Fruit fly (Drosophila melanogaster) whole organism, embryonic: Measurements from ENCODE around the gene THG.

Experiments
- CG11504 ChIP-seq: fragments of 200-800 bp; sonication (Bioruptor generic); optimal IDR thresholded peaks from 3 replicates; lab custom pipeline; 2019; ENCODE audit warnings: missing biosample characterization, mild to moderate bottlenecking, missing genetic modification characterization, moderate library complexity
- CG13424 ChIP-seq: fragments of 200-800 bp; sonication (Bioruptor generic); optimal IDR thresholded peaks from 2 replicates; lab custom pipeline; 2019; ENCODE audit warnings: missing biosample characterization, mild to moderate bottlenecking, missing genetic modification characterization, moderate library complexity
- CG14014 ChIP-seq: fragments of 200-800 bp; sonication (Bioruptor generic); IDR thresholded peaks from 2 replicates; pipeline ENCODE4 v1.3.6; 2022; ENCODE audit warnings: missing biosample characterization, missing genetic modification characterization
- CG14667 ChIP-seq: fragments of 200-800 bp; sonication (Bioruptor generic); IDR thresholded peaks from 2 replicates; pipeline ENCODE4 v1.3.6; 2022; ENCODE audit warnings: missing biosample characterization, missing genetic modification characterization
- CG16815 ChIP-seq: fragments of 200-800 bp; sonication (Bioruptor generic); optimal IDR thresholded peaks from 3 replicates; lab custom pipeline; 2017; ENCODE audit warnings: missing biosample characterization, mild to moderate bottlenecking, missing genetic modification characterization
- CG17359 ChIP-seq: fragments of 200-800 bp; sonication (Bioruptor generic); optimal IDR thresholded peaks from 3 replicates; lab custom pipeline; 2018; ENCODE audit warnings: missing biosample characterization, mild to moderate bottlenecking, missing genetic modification characterization, moderate library complexity
- CG30403 ChIP-seq: fragments of 200-800 bp; sonication (Bioruptor generic); optimal IDR thresholded peaks from 3 replicates; lab custom pipeline; 2016; ENCODE audit warnings: missing biosample characterization, missing genetic modification characterization
- CG3163 ChIP-seq: fragments of 200-800 bp; sonication (Bioruptor generic); optimal IDR thresholded peaks from 3 replicates; lab custom pipeline; 2016; ENCODE audit warnings: missing biosample characterization, missing genetic modification characterization
- CG33557 ChIP-seq: fragments of 200-800 bp; sonication (Bioruptor generic); optimal IDR thresholded peaks from 2 replicates; lab custom pipeline; 2019; ENCODE audit warnings: missing biosample characterization, mild to moderate bottlenecking, missing genetic modification characterization, moderate library complexity
- CG43689 ChIP-seq: fragments of 200-800 bp; sonication (Bioruptor generic); IDR thresholded peaks from 2 replicates; pipeline ENCODE4 v1.3.6; 2022; ENCODE audit warnings: missing biosample characterization, missing genetic modification characterization
- CG7839 ChIP-seq: fragments of 200-800 bp; sonication (Bioruptor generic); optimal IDR thresholded peaks from 3 replicates; lab custom pipeline; 2018; ENCODE audit warnings: missing biosample characterization, mild to moderate bottlenecking, missing genetic modification characterization, moderate library complexity
- CG8290 ChIP-seq, 3 experiments: fragments of 200-800 bp; sonication (Bioruptor generic); optimal IDR thresholded peaks; 2 replicates each; lab custom pipeline; 2016 to 2019; ENCODE audit warnings: missing biosample characterization in 3 of 3, missing genetic modification characterization in 3 of 3, mild to moderate bottlenecking in 2 of 3, moderate library complexity in 1 of 3
- CG9727 ChIP-seq: fragments of 200-800 bp; sonication (Bioruptor generic); optimal IDR thresholded peaks from 3 replicates; lab custom pipeline; 2017; ENCODE audit warnings: missing biosample characterization, mild to moderate bottlenecking, missing genetic modification characterization
- CTCF ChIP-seq: fragments of 200-800 bp; sonication (Bioruptor generic); optimal IDR thresholded peaks from 2 replicates; lab custom pipeline; 2017; ENCODE audit warnings: missing biosample characterization, mild to moderate bottlenecking, missing genetic modification characterization, moderate library complexity
- CoRest ChIP-seq: fragments of 200-800 bp; sonication (Bioruptor generic); optimal IDR thresholded peaks from 3 replicates; lab custom pipeline; 2018; ENCODE audit warnings: missing biosample characterization, mild to moderate bottlenecking, missing genetic modification characterization, moderate library complexity
- D ChIP-seq, 2 experiments: fragments of 200-800 bp in 1 of 2; fragments of >200 bp in 1 of 2; sonication (Bioruptor generic) in 1 of 2; optimal IDR thresholded peaks; 2 replicates in 1 of 2; 3 replicates in 1 of 2; lab custom pipeline; 2017; ENCODE audit warnings: mild to moderate bottlenecking in 1 of 2, missing biosample characterization in 1 of 2, missing genetic modification characterization in 1 of 2, missing genetic modification reagents in 1 of 2
- Ets65A ChIP-seq: fragments of 200-800 bp; sonication (Bioruptor generic); peaks from one replicate; lab custom pipeline; 2016; ENCODE audit warnings: missing biosample characterization, missing genetic modification characterization
- Hr51 ChIP-seq, 2 experiments: fragments of 200-800 bp; sonication (Bioruptor generic); optimal IDR thresholded peaks; 2 replicates in 1 of 2; 3 replicates in 1 of 2; lab custom pipeline; 2016 to 2018; ENCODE audit warnings: missing biosample characterization in 2 of 2, missing genetic modification characterization in 2 of 2, mild to moderate bottlenecking in 1 of 2, moderate library complexity in 1 of 2
- Meics ChIP-seq: fragments of 200-800 bp; sonication (Bioruptor generic); optimal IDR thresholded peaks from 2 replicates; lab custom pipeline; 2017; ENCODE audit warnings: missing biosample characterization, mild to moderate bottlenecking, missing genetic modification characterization
- Myb ChIP-seq: fragments of 200-800 bp; sonication (Bioruptor generic); optimal IDR thresholded peaks from 2 replicates; lab custom pipeline; 2016; ENCODE audit warnings: missing biosample characterization, missing genetic modification characterization
- Oli ChIP-seq: fragments of 200-800 bp; sonication (Bioruptor generic); optimal IDR thresholded peaks from 2 replicates; lab custom pipeline; 2018; ENCODE audit warnings: missing biosample characterization, mild to moderate bottlenecking, missing genetic modification characterization, moderate library complexity
- PHDP ChIP-seq: fragments of 200-800 bp; sonication (Bioruptor generic); optimal IDR thresholded peaks from 3 replicates; lab custom pipeline; 2018; ENCODE audit warnings: missing biosample characterization, mild to moderate bottlenecking, missing genetic modification characterization, moderate library complexity
- Ssrp ChIP-seq: fragments of 200-800 bp; sonication (Bioruptor generic); optimal IDR thresholded peaks from 2 replicates; lab custom pipeline; 2018; ENCODE audit warnings: missing biosample characterization, mild to moderate bottlenecking, missing genetic modification characterization, moderate library complexity
- Taf1 ChIP-seq: fragments of 200-800 bp; sonication (Bioruptor generic); IDR thresholded peaks from 2 replicates; pipeline ENCODE4 v1.3.6; 2022; ENCODE audit warnings: missing biosample characterization, missing genetic modification characterization
- Xrp1 ChIP-seq: fragments of 200-800 bp; sonication (Bioruptor generic); IDR thresholded peaks from 2 replicates; pipeline ENCODE4 v1.3.6; 2022; ENCODE audit warnings: missing biosample characterization, missing genetic modification characterization
- az2 ChIP-seq: fragments of 200-800 bp; sonication (Bioruptor generic); optimal IDR thresholded peaks from 3 replicates; lab custom pipeline; 2016; ENCODE audit warnings: missing biosample characterization, missing genetic modification characterization
- bowl ChIP-seq: fragments of 200-800 bp; sonication (Bioruptor generic); IDR thresholded peaks from 2 replicates; pipeline ENCODE4 v1.3.6; 2022; ENCODE audit warnings: missing biosample characterization, missing genetic modification characterization
- dan ChIP-seq: fragments of 200-800 bp; sonication (Bioruptor generic); IDR thresholded peaks from 2 replicates; pipeline ENCODE4 v1.3.6; 2022; ENCODE audit warnings: missing biosample characterization, missing genetic modification characterization
- dmrt99B ChIP-seq: fragments of 200-800 bp; sonication (Bioruptor generic); optimal IDR thresholded peaks from 2 replicates; lab custom pipeline; 2018; ENCODE audit warnings: missing biosample characterization, mild to moderate bottlenecking, missing genetic modification characterization, moderate library complexity
- emc ChIP-seq: fragments of 200-800 bp; sonication (Bioruptor generic); optimal IDR thresholded peaks from 2 replicates; lab custom pipeline; 2016; ENCODE audit warnings: missing biosample characterization, missing genetic modification characterization
- en ChIP-seq: fragments of 200-800 bp; sonication (Bioruptor generic); optimal IDR thresholded peaks from 2 replicates; lab custom pipeline; 2016; ENCODE audit warnings: missing biosample characterization, missing genetic modification characterization
- eve ChIP-seq, 2 experiments: fragments of >200 bp; optimal IDR thresholded peaks; 2 replicates each; lab custom pipeline; 2017; ENCODE audit warnings: missing biosample characterization in 2 of 2, missing genetic modification characterization in 2 of 2
- fd3F ChIP-seq: fragments of 200-800 bp; sonication (Bioruptor generic); optimal IDR thresholded peaks from 2 replicates; lab custom pipeline; 2018; ENCODE audit warnings: missing biosample characterization, mild to moderate bottlenecking, missing genetic modification characterization, moderate library complexity
- fd96Cb ChIP-seq: fragments of 200-800 bp; sonication (Bioruptor generic); optimal IDR thresholded peaks from 2 replicates; lab custom pipeline; 2018; ENCODE audit warnings: missing biosample characterization, mild to moderate bottlenecking, missing genetic modification characterization, moderate library complexity
- grau ChIP-seq: fragments of 200-800 bp; optimal IDR thresholded peaks from 3 replicates; lab custom pipeline; 2019; ENCODE audit warnings: missing biosample characterization, mild to moderate bottlenecking, missing genetic modification characterization, moderate library complexity
- gro ChIP-seq: fragments of 200-800 bp; sonication (Bioruptor generic); optimal IDR thresholded peaks from 2 replicates; lab custom pipeline; 2016; ENCODE audit warnings: missing biosample characterization, missing genetic modification characterization
- hkb ChIP-seq, 2 experiments: fragments of 200-800 bp in 1 of 2; fragments of >200 bp in 1 of 2; sonication (Bioruptor generic) in 1 of 2; IDR thresholded peaks in 1 of 2; optimal IDR thresholded peaks in 1 of 2; 2 replicates each; pipeline versions ENCODE4 v1.3.6 to Lab custom; 2017 to 2022; ENCODE audit warnings: missing biosample characterization in 1 of 2, missing genetic modification characterization in 1 of 2
- kni ChIP-seq: fragments of 200-800 bp; sonication (Bioruptor generic); optimal IDR thresholded peaks from 3 replicates; lab custom pipeline; 2017; ENCODE audit warnings: mild to moderate bottlenecking, missing biosample characterization, missing genetic modification reagents, missing genetic modification characterization
- nmo ChIP-seq: fragments of 200-800 bp; sonication (Bioruptor generic); optimal IDR thresholded peaks from 2 replicates; lab custom pipeline; 2018; ENCODE audit warnings: missing biosample characterization, mild to moderate bottlenecking, missing genetic modification characterization, moderate library complexity
- odd ChIP-seq: fragments of 200-800 bp; sonication (Bioruptor generic); optimal IDR thresholded peaks from 2 replicates; lab custom pipeline; 2017; ENCODE audit warnings: missing biosample characterization, mild to moderate bottlenecking, missing genetic modification characterization
- phol ChIP-seq: fragments of 200-800 bp; sonication (Bioruptor generic); optimal IDR thresholded peaks from 3 replicates; lab custom pipeline; 2018; ENCODE audit warnings: missing biosample characterization, mild to moderate bottlenecking, missing genetic modification characterization, moderate library complexity
- ranshi ChIP-seq: fragments of 200-800 bp; sonication (Bioruptor generic); IDR thresholded peaks from 2 replicates; pipeline ENCODE4 v1.3.6; 2022; ENCODE audit warnings: missing biosample characterization, missing genetic modification characterization
- rib ChIP-seq: fragments of 200-800 bp; sonication (Bioruptor generic); IDR thresholded peaks from 2 replicates; pipeline ENCODE4 v1.3.6; 2022; ENCODE audit warnings: missing biosample characterization, missing genetic modification characterization
- sob ChIP-seq: fragments of 200-800 bp; sonication (Bioruptor generic); IDR thresholded peaks from 2 replicates; pipeline ENCODE4 v1.3.6; 2022; ENCODE audit warnings: missing biosample characterization, missing genetic modification characterization
- sqz ChIP-seq: fragments of 200-800 bp; sonication (Bioruptor generic); optimal IDR thresholded peaks from 3 replicates; lab custom pipeline; 2018; ENCODE audit warnings: missing biosample characterization, mild to moderate bottlenecking, missing genetic modification characterization
- tin ChIP-seq: fragments of 200-800 bp; sonication (Bioruptor generic); optimal IDR thresholded peaks from 3 replicates; lab custom pipeline; 2016; ENCODE audit warnings: missing biosample characterization, missing genetic modification characterization
- tio ChIP-seq: fragments of 200-800 bp; sonication (Bioruptor generic); optimal IDR thresholded peaks from 2 replicates; lab custom pipeline; 2017; ENCODE audit warnings: missing biosample characterization, missing genetic modification characterization, inconsistent platforms
- tup ChIP-seq: fragments of 200-800 bp; sonication (Bioruptor generic); optimal IDR thresholded peaks from 2 replicates; lab custom pipeline; 2016; ENCODE audit warnings: missing biosample characterization, mild to moderate bottlenecking, missing genetic modification characterization, moderate library complexity
- zf30C ChIP-seq: fragments of 200-800 bp; sonication (Bioruptor generic); optimal IDR thresholded peaks from 3 replicates; lab custom pipeline; 2018; ENCODE audit warnings: missing biosample characterization, mild to moderate bottlenecking, missing genetic modification characterization

THG gene

dm6 chr2L:14994834-14995506, 14.6 kb downstream of the THG start (continued):
- TF ChIP-seq nmo (peak; percentile 32), CG11504 (tag; lab: Kevin White, UChicago) (peak; percentile 68), CG30403 (GFP tag; lab: Kevin White, UChicago) (peak; percentile 28), gro (GFP tag; lab: Kevin White, UChicago) (no peak), kni (no peak), sob (GFP tag; lab: Robert Waterston, UW) (no peak), Xrp1 (GFP tag; lab: Robert Waterston, UW) (peak; percentile 10; the same call in 1 of the 2 replicates), Meics (no peak), odd (GFP tag; lab: Kevin White, UChicago) (peak; percentile 13), CG7839 (tag; lab: Kevin White, UChicago) (peak; percentile 48), Taf1 (GFP tag; lab: Robert Waterston, UW) (no peak), PHDP (tag; lab: Kevin White, UChicago) (no peak), phol (tag; lab: Kevin White, UChicago) (peak; percentile 40), CG43689 (no peak), emc (GFP tag; lab: Kevin White, UChicago) (no peak), Hr51 (GFP tag; optimal IDR thresholded peaks at IDR 0.05; lab: Kevin White, UChicago) (peak in 1 of 2 experiments; percentile 62), dan (GFP tag; lab: Robert Waterston, UW) (no peak), CoRest (peak; percentile 6), Ets65A (GFP tag; lab: Kevin White, UChicago) (no peak), sqz (GFP tag; lab: Kevin White, UChicago) (no peak), CG14667 (GFP tag; lab: Robert Waterston, UW) (no peak), eve (GFP tag; optimal IDR thresholded peaks at IDR 0.05; lab: Kevin White, UChicago) (peak in 1 of 2 experiments; percentile 42), CG3163 (GFP tag; lab: Kevin White, UChicago) (no peak), tup (no peak), ranshi (no peak), CG16815 (GFP tag; lab: Kevin White, UChicago) (peak; percentile 20), dmrt99B (peak; percentile 35), Oli (tag; lab: Kevin White, UChicago) (peak; percentile 23), CG17359 (tag; lab: Kevin White, UChicago) (no peak), hkb (optimal IDR thresholded peaks at IDR 0.05; lab: Kevin White, UChicago) (no peak), hkb (GFP tag; IDR thresholded peaks at IDR 0.05; lab: Robert Waterston, UW) (peak; percentile 7; the same call in 1 of the 2 replicates), tin (GFP tag; lab: Kevin White, UChicago) (peak; percentile 20), en (GFP tag; lab: Kevin White, UChicago) (no peak), Ssrp (tag; lab: Kevin White, UChicago) (peak; percentile 29), grau (tag; lab: Kevin White, UChicago) (peak; percentile 32), CTCF (peak; percentile 58), CG9727 (GFP tag; lab: Kevin White, UChicago) (no peak), fd3F (GFP tag; lab: Kevin White, UChicago) (no peak), CG13424 (tag; lab: Kevin White, UChicago) (peak; percentile 23), Myb (GFP tag; lab: Kevin White, UChicago) (no peak), az2 (peak; percentile 46), CG14014 (no peak), CG33557 (GFP tag; lab: Kevin White, UChicago) (no peak), tio (peak; percentile 63), zf30C (GFP tag; lab: Kevin White, UChicago) (no peak), rib (GFP tag; lab: Robert Waterston, UW) (no peak), bowl (GFP tag; lab: Robert Waterston, UW) (no peak), CG8290 (GFP tag; optimal IDR thresholded peaks at IDR 0.05; lab: Kevin White, UChicago) (no peak), CG8290 (tag; optimal IDR thresholded peaks at IDR 0.05; lab: Kevin White, UChicago) (no peak), D (optimal IDR thresholded peaks at IDR 0.05; lab: Kevin White, UChicago) (no peak), D (GFP tag; optimal IDR thresholded peaks at IDR 0.05; lab: Kevin White, UChicago) (no peak), fd96Cb (tag; lab: Kevin White, UChicago) (peak; percentile 8)
